Fruit fly (Drosophila melanogaster) whole organism, adult: Measurements from ENCODE around the gene BG642167.

Experiments used
- CG11617 ChIP-seq: fragments of 200-800 bp; sonication (Bioruptor generic); optimal IDR thresholded peaks from 2 replicates; lab custom pipeline; 2017; ENCODE audit warnings: mild to moderate bottlenecking, missing biosample characterization, missing genetic modification reagents, missing genetic modification characterization
- CG12768 ChIP-seq: fragments of 200-800 bp; sonication (Bioruptor generic); optimal IDR thresholded peaks from 2 replicates; lab custom pipeline; 2017; ENCODE audit warnings: missing biosample characterization, missing genetic modification characterization, mild to moderate bottlenecking, moderate library complexity, missing genetic modification reagents
- CG14711 ChIP-seq: fragments of 200-800 bp; sonication (Bioruptor generic); optimal IDR thresholded peaks from 2 replicates; lab custom pipeline; 2018; ENCODE audit warnings: missing biosample characterization, mild to moderate bottlenecking, missing genetic modification characterization, moderate library complexity
- CG1620 ChIP-seq: fragments of 200-800 bp; sonication (Bioruptor generic); optimal IDR thresholded peaks from 2 replicates; lab custom pipeline; 2016; ENCODE audit warnings: missing biosample characterization, missing genetic modification characterization
- CG33017 ChIP-seq: fragments of 200-800 bp; sonication (Bioruptor generic); optimal IDR thresholded peaks from 2 replicates; lab custom pipeline; 2018; ENCODE audit warnings: missing biosample characterization, mild to moderate bottlenecking, missing genetic modification characterization, moderate library complexity
- CG5204 ChIP-seq: fragments of 200-800 bp; sonication (Bioruptor generic); optimal IDR thresholded peaks from 2 replicates; lab custom pipeline; 2016; ENCODE audit warnings: missing biosample characterization, missing genetic modification characterization
- CG7045 ChIP-seq: fragments of 200-800 bp; sonication (Bioruptor generic); optimal IDR thresholded peaks from 2 replicates; lab custom pipeline; 2017; ENCODE audit warnings: missing biosample characterization, mild to moderate bottlenecking, missing genetic modification characterization
- CG7101 ChIP-seq: fragments of 200-800 bp; sonication (Bioruptor generic); optimal IDR thresholded peaks from 2 replicates; lab custom pipeline; 2018; ENCODE audit warnings: missing biosample characterization, mild to moderate bottlenecking, missing genetic modification characterization, moderate library complexity
- Clk ChIP-seq: fragments of 200-800 bp; sonication (Bioruptor generic); optimal IDR thresholded peaks from 2 replicates; lab custom pipeline; 2017; ENCODE audit warnings: missing biosample characterization, missing genetic modification characterization
- Crg-1 ChIP-seq: fragments of 200-800 bp; sonication (Bioruptor generic); optimal IDR thresholded peaks from 2 replicates; lab custom pipeline; 2016; ENCODE audit warnings: missing biosample characterization, missing genetic modification characterization
- Hr96 ChIP-seq: fragments of 200-800 bp; sonication (Bioruptor generic); optimal IDR thresholded peaks from 2 replicates; lab custom pipeline; 2016; ENCODE audit warnings: missing biosample characterization, missing genetic modification characterization
- bab1 ChIP-seq: fragments of 200-800 bp; sonication (Bioruptor generic); optimal IDR thresholded peaks from 3 replicates; lab custom pipeline; 2019; ENCODE audit warnings: missing biosample characterization, mild to moderate bottlenecking, missing genetic modification characterization, moderate library complexity
- cic ChIP-seq: fragments of 200-800 bp; sonication (Bioruptor generic); optimal IDR thresholded peaks from 2 replicates; lab custom pipeline; 2017; ENCODE audit warnings: missing biosample characterization, mild to moderate bottlenecking, missing genetic modification characterization, moderate library complexity
- kay ChIP-seq: fragments of 200-800 bp; sonication (Bioruptor generic); peaks from one replicate; lab custom pipeline; 2016; ENCODE audit warnings: missing biosample characterization, missing genetic modification characterization, borderline replicate concordance
- ovo ChIP-seq: fragments of 200-800 bp; sonication (Bioruptor generic); optimal IDR thresholded peaks from 2 replicates; lab custom pipeline; 2016; ENCODE audit warnings: missing biosample characterization, missing genetic modification characterization
- pad ChIP-seq: fragments of 200-800 bp; sonication (Bioruptor generic); optimal IDR thresholded peaks from 3 replicates; lab custom pipeline; 2017; ENCODE audit warnings: missing biosample characterization, missing genetic modification characterization, mild to moderate bottlenecking, moderate library complexity, missing genetic modification reagents
- tj ChIP-seq: fragments of 200-800 bp; sonication (Bioruptor generic); optimal IDR thresholded peaks from 3 replicates; lab custom pipeline; 2017; ENCODE audit warnings: missing biosample characterization, mild to moderate bottlenecking, missing genetic modification characterization, moderate library complexity
- toe ChIP-seq: fragments of 200-800 bp; sonication (Bioruptor generic); optimal IDR thresholded peaks from 2 replicates; lab custom pipeline; 2016; ENCODE audit warnings: missing biosample characterization, missing genetic modification characterization

BG642167 gene

dm6 chr3R:25830814-25831213 lies 24.6 kb downstream of the BG642167 start, which contains the start of gene Mst57Db:
Gene Mst57Db, minus strand, starts transcription at chr3R:25830914.
- TF ChIP-seq cic (GFP tag; lab: Kevin White, UChicago): no peak
- TF ChIP-seq CG5204 (GFP tag; lab: Kevin White, UChicago): no peak
- TF ChIP-seq CG12768 (GFP tag; lab: Kevin White, UChicago): no peak
- no peak for TF ChIP-seq Crg-1 (GFP tag; lab: Kevin White, UChicago)
- TF ChIP-seq CG11617 (GFP tag; lab: Kevin White, UChicago): no peak
- no peak for TF ChIP-seq CG7101 (tag; lab: Kevin White, UChicago)
- TF ChIP-seq pad (GFP tag; lab: Kevin White, UChicago): no peak
- no peak for TF ChIP-seq bab1
- TF ChIP-seq Hr96 (GFP tag; lab: Kevin White, UChicago): no peak
- TF ChIP-seq CG1620 (GFP tag; lab: Kevin White, UChicago): no peak
- TF ChIP-seq ovo: no peak
- TF ChIP-seq tj (GFP tag; lab: Kevin White, UChicago): no peak
- TF ChIP-seq CG33017 (tag; lab: Kevin White, UChicago): no peak
- TF ChIP-seq Clk (GFP tag; lab: Kevin White, UChicago): no peak
- TF ChIP-seq CG7045 (GFP tag; lab: Kevin White, UChicago): no peak

- TF ChIP-seq CG12768 (GFP tag; lab: Kevin White, UChicago) (no peak), bab1 (no peak), CG5204 (GFP tag; lab: Kevin White, UChicago) (no peak)
These were observed 25.6 kb downstream of the BG642167 start, which contains the start of the genes Mst57Da and alpha4GT2 for dm6 chr3R:25831799-25832280. Gene Mst57Da, minus strand, starts transcription at chr3R:25831899. Gene alpha4GT2, plus strand, starts transcription at chr3R:25832230.

- TF ChIP-seq CG14711 (tag; lab: Kevin White, UChicago) (peak; percentile 14), Hr96 (GFP tag; lab: Kevin White, UChicago) (peak; percentile 11), tj (GFP tag; lab: Kevin White, UChicago) (no peak), CG11617 (GFP tag; lab: Kevin White, UChicago) (no peak), bab1 (peak; percentile 49), ovo (peak; percentile 84), Crg-1 (GFP tag; lab: Kevin White, UChicago) (peak; percentile 45), pad (GFP tag; lab: Kevin White, UChicago) (peak; percentile 19), CG12768 (GFP tag; lab: Kevin White, UChicago) (no peak), CG7045 (GFP tag; lab: Kevin White, UChicago) (no peak), kay (no peak), cic (GFP tag; lab: Kevin White, UChicago) (no peak)
These were observed 45.0 kb downstream of the BG642167 start, which contains the start of the genes CG14545 and CG5886 for dm6 chr3R:25851224-25851682. Gene CG14545, minus strand, starts transcription at chr3R:25851291. Gene CG5886, plus strand, starts transcription at chr3R:25851632.

- peak; percentile 11 for TF ChIP-seq CG33017 (tag; lab: Kevin White, UChicago)
- peak; percentile 25 for TF ChIP-seq CG7045 (GFP tag; lab: Kevin White, UChicago)
- no peak for TF ChIP-seq CG11617 (GFP tag; lab: Kevin White, UChicago)
These were observed 48.6 kb downstream of the BG642167 start for dm6 chr3R:25854825-25855224.

- TF ChIP-seq CG12768 (GFP tag; lab: Kevin White, UChicago) (peak; percentile 40), CG7045 (GFP tag; lab: Kevin White, UChicago) (peak; percentile 48), toe (GFP tag; lab: Kevin White, UChicago) (peak; percentile 3), Crg-1 (GFP tag; lab: Kevin White, UChicago) (no peak), Clk (GFP tag; lab: Kevin White, UChicago) (peak; percentile 21)
These were observed 49.5 kb downstream of the BG642167 start, which contains the start of gene CG5890 for dm6 chr3R:25855594-25856305. Gene CG5890, plus strand, starts transcription at chr3R:25856154.
